Fruit fly (Drosophila melanogaster): ENCODE results near the gene CG14933.

The CG14933 gene

dm6 chr2L:11849658-11850057 is 7.0 kb downstream of the CG14933 start, which contains the start of gene Mal-B2:
TSS of gene Mal-B2 (plus strand) at chr2L:11849958.
- TF ChIP-seq Hr51 (GFP tag; optimal IDR thresholded peaks at IDR 0.05): peak in 1 of 2 experiments; percentile 15
- no peak for TF ChIP-seq sr (GFP tag; IDR thresholded peaks at IDR 0.05)
- TF ChIP-seq dmrt99B (tag; optimal IDR thresholded peaks at IDR 0.05): peak; percentile 7
- TF ChIP-seq Sox102F (GFP tag; optimal IDR thresholded peaks at IDR 0.05): peak; percentile 29
- no peak for TF ChIP-seq CG12071 (GFP tag; optimal IDR thresholded peaks at IDR 0.05)
- TF ChIP-seq gem (tag; optimal IDR thresholded peaks at IDR 0.05): peak; percentile 47
- TF ChIP-seq CG6689 (GFP tag; IDR thresholded peaks at IDR 0.05): peak; percentile 39; the same call in 1 of the 2 replicates
- 0 out of 2 replicates have a peak, but pooled peaks have one; percentile 25 for TF ChIP-seq slbo (GFP tag; IDR thresholded peaks at IDR 0.05)
- peak in 1 of 2 experiments; percentile 22 for TF ChIP-seq crp (GFP tag; optimal IDR thresholded peaks at IDR 0.05)
- peak; percentile 2 for TF ChIP-seq Meics (GFP tag; optimal IDR thresholded peaks at IDR 0.05)
- TF ChIP-seq tio (GFP tag; optimal IDR thresholded peaks at IDR 0.05): no peak

- no peak for TF ChIP-seq lab (GFP tag; optimal IDR thresholded peaks at IDR 0.05)
- no peak for TF ChIP-seq Doc3 (GFP tag; IDR thresholded peaks at IDR 0.05; ENCODE audit: partially characterized antibody)
- no peak for TF ChIP-seq nom (GFP tag; optimal IDR thresholded peaks at IDR 0.05)
- no peak for TF ChIP-seq CG2129 (GFP tag; IDR thresholded peaks at IDR 0.05; ENCODE audit: partially characterized antibody)
- TF ChIP-seq otp (GFP tag; IDR thresholded peaks at IDR 0.05): no peak
- no peak for TF ChIP-seq wor (GFP tag; IDR thresholded peaks at IDR 0.05)
- TF ChIP-seq prd (optimal IDR thresholded peaks at IDR 0.05): no peak
- TF ChIP-seq prd (GFP tag; IDR thresholded peaks at IDR 0.05): no peak
- TF ChIP-seq zf30C (GFP tag; optimal IDR thresholded peaks at IDR 0.05): no peak
- TF ChIP-seq pzg (GFP tag; optimal IDR thresholded peaks at IDR 0.05): no peak
- TF ChIP-seq bcd (GFP tag; optimal IDR thresholded peaks at IDR 0.05): no peak
- no peak for TF ChIP-seq Hr51 (GFP tag; optimal IDR thresholded peaks at IDR 0.05)
- TF ChIP-seq CG15269 (tag; optimal IDR thresholded peaks at IDR 0.05): no peak
- TF ChIP-seq CG7839 (tag; optimal IDR thresholded peaks at IDR 0.05): no peak
Observed at dm6 chr2L:11853130-11853529, 10.5 kb downstream of the CG14933 start, which contains the start of gene CG42751. TSS of gene CG42751 (plus strand) at chr2L:11853430.

dm6 chr2L:11870867-11871452 is 28.3 kb downstream of the CG14933 start:
- TF ChIP-seq Myb (GFP tag; optimal IDR thresholded peaks at IDR 0.05): no peak
- TF ChIP-seq CG11456 (GFP tag; IDR thresholded peaks at IDR 0.05): 0 out of 3 replicates have a peak, but pooled peaks have one; percentile 9
- TF ChIP-seq nom (GFP tag; optimal IDR thresholded peaks at IDR 0.05): no peak
- no peak for TF ChIP-seq CG5245 (GFP tag; optimal IDR thresholded peaks at IDR 0.05)

dm6 chr2L:11874232-11874765 is 31.7 kb downstream of the CG14933 start:
- 0 out of 2 replicates have a peak, but pooled peaks have one; percentile 41 for TF ChIP-seq CG16779 (GFP tag; IDR thresholded peaks at IDR 0.05)
- no peak for TF ChIP-seq Dek (tag; optimal IDR thresholded peaks at IDR 0.05)
- TF ChIP-seq CG8290 (GFP tag; optimal IDR thresholded peaks at IDR 0.05): no peak
- TF ChIP-seq CG8290 (tag; optimal IDR thresholded peaks at IDR 0.05): peak in 1 of 2 experiments; percentile 6
- peak; percentile 72 for TF ChIP-seq CG15514 (GFP tag; optimal IDR thresholded peaks at IDR 0.05)
- peak; percentile 43 for TF ChIP-seq CG12769 (tag; optimal IDR thresholded peaks at IDR 0.05)
- TF ChIP-seq CG13894 (tag; optimal IDR thresholded peaks at IDR 0.05): peak; percentile 44
- peak; percentile 2 for TF ChIP-seq lab (GFP tag; optimal IDR thresholded peaks at IDR 0.05)
- TF ChIP-seq Adf1 (GFP tag; IDR thresholded peaks at IDR 0.05): peak; percentile 26; the same call in 1 of the 2 replicates
- 0 out of 2 replicates have a peak, but pooled peaks have one; percentile 23 for TF ChIP-seq CG9932 (GFP tag; IDR thresholded peaks at IDR 0.05)
- 0 out of 3 replicates have a peak, but pooled peaks have one; percentile 25 for TF ChIP-seq ken (GFP tag; IDR thresholded peaks at IDR 0.05)
- no peak for TF ChIP-seq CG6689 (GFP tag; IDR thresholded peaks at IDR 0.05)
- TF ChIP-seq CG12236 (GFP tag; optimal IDR thresholded peaks at IDR 0.05): no peak
- TF ChIP-seq CG2712 (tag; optimal IDR thresholded peaks at IDR 0.05): no peak
- peak; percentile 22; the same call in 1 of the 2 replicates for TF ChIP-seq Bgb (GFP tag; IDR thresholded peaks at IDR 0.05; ENCODE audit: partially characterized antibody)
- peak; percentile 33 for TF ChIP-seq Deaf1 (tag; optimal IDR thresholded peaks at IDR 0.05)
- TF ChIP-seq tna (GFP tag; IDR thresholded peaks at IDR 0.05; ENCODE audit: partially characterized antibody): 0 out of 2 replicates have a peak, but pooled peaks have one; percentile 10
- TF ChIP-seq Hmr (GFP tag; optimal IDR thresholded peaks at IDR 0.05): peak; percentile 3
